Worm (Caenorhabditis elegans): Measurements from ENCODE around the gene nhr-261.

The nhr-261 gene

DNA sequence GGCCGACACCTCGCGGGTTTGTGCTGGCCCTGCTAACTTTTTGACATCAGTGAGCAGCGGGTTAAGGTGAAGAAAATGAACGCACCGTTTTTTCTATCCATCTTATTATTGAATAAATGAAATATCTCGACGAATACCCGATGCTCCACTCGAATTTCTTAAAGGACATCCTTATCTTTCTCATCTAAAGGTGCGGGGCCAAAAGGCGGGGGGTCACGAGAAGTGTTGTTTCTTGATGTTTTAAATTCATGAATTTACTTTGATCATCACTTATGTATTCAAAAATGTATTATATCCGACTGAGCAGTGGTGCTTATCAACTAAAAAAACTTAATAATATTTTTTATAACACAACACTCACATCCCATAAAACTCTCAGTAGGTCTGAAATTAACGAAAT, at the start of gene nhr-261:
Gene nhr-261 (minus strand): TSS at position 101 of the 400 bp plus-strand sequence.
- no peak for TF ChIP-seq unc-62 (GFP tag; optimal IDR thresholded peaks at IDR 0.05)

DNA sequence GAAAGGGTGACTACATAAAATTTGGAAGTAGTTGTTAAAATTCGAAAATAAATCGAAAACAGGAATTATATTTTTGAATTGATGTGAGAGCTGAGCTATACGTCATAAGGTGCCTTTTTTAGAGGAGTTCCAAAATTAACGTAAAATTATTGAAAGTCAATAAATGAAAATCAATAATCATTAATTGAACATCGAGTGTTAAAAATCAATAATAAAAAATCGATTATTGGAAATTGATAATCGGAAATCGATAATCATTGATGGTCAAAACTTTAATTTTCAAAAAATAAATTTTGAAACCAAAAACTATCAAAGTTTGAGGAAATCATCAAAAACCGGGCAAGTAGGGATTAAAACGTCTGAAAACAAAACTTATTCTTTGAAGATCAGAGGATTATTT, 49.1 kb upstream of the nhr-261 start:
- TF ChIP-seq unc-62 (GFP tag; optimal IDR thresholded peaks at IDR 0.05), result no peak

ce11 chrII:3911716-3912115, 47.2 kb upstream of the nhr-261 start, which contains the start of gene F53C3.1:
Gene F53C3.1, plus strand, starts transcription at chrII:3912016.
- TF ChIP-seq unc-62 (GFP tag; optimal IDR thresholded peaks at IDR 0.05), result no peak

- no peak for TF ChIP-seq unc-62 (GFP tag; optimal IDR thresholded peaks at IDR 0.05)
Measured at ce11 chrII:3911284-3911683, 46.7 kb upstream of the nhr-261 start.

DNA sequence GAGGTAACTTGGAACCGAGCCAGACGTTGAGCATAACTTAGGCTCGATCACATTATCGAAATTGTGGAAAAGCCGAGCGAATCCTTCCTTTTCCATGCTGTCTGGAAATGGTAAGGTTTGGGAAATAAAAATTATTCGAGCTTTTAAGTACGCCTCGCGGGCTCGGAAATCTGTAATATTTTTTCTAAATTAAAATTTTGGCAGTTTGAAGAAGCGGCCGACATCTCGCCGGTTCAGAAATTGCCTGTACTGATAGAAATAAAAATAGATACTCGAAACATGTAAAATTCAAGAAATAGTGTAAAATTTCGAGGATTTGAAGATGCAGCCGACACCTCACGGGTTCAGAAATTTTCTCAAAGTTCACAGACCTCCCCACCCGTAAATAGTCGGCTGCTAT, 46.2 kb upstream of the nhr-261 start, which contains the start of gene bcmo-2:
Gene bcmo-2 (minus strand): TSS at position 101 of the 400 bp plus-strand sequence.
- TF ChIP-seq unc-62 (GFP tag; optimal IDR thresholded peaks at IDR 0.05), result no peak

DNA sequence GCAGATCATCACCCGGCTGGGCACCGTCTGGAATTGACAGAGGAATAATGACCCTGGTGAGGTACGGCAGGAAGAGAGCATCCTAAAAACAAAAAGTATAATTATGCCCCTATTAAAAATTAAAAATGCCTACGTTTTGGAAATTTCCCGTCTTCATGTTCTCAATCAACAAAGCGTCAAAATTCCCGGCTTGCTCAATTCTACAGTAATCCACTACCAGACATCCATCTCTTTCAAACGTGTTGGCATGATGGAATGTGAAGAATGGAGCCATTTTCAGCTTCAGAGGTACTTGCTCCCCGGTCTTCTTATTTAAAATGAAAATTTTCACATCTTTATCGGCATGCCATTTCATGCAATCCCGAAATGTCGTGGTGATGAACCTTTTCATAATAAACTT, 44.7 kb upstream of the nhr-261 start:
- no peak for TF ChIP-seq unc-62 (GFP tag; optimal IDR thresholded peaks at IDR 0.05)

ce11 chrII:3908135-3908534, 43.6 kb upstream of the nhr-261 start:
- no peak for TF ChIP-seq unc-62 (GFP tag; optimal IDR thresholded peaks at IDR 0.05)

DNA sequence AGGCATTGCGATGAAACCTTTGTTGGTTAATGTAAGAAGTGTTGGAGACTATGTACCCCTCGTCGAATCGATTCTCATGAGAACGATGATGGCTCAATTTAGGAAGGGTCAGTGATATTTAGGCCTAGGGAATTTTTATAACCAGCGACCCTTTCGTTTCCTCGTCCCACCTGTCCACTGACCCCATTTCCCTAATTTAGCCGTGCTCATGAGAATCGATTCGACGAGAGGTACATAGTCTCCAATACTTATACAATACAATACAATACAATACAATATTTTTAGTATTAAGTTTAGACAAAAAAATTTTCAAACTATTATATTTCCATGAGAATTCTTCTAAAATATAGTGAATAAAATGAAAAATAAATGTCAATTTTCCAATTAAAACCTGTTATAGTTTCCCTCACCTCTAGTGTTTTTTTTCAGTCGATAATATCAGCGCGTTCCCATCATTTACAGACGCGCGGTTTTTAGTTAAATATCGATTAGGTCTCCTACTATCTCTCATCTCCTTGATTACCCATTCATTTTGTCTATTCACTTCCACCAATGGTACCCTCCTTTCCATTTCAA, 42.2 kb upstream of the nhr-261 start, which contains the start of the genes F53C3.11 and fbxb-103:
Gene F53C3.11 (minus strand): TSS at position 101 of the 576 bp plus-strand sequence.
Gene fbxb-103 (plus strand): TSS at position 526 of the 576 bp plus-strand sequence.
- TF ChIP-seq unc-62 (GFP tag; optimal IDR thresholded peaks at IDR 0.05), result no peak

ce11 chrII:3902798-3903197, 38.2 kb upstream of the nhr-261 start, which contains the start of gene F53C3.3:
Gene F53C3.3, plus strand, starts transcription at chrII:3902856.
- TF ChIP-seq unc-62 (GFP tag; optimal IDR thresholded peaks at IDR 0.05), result no peak

DNA sequence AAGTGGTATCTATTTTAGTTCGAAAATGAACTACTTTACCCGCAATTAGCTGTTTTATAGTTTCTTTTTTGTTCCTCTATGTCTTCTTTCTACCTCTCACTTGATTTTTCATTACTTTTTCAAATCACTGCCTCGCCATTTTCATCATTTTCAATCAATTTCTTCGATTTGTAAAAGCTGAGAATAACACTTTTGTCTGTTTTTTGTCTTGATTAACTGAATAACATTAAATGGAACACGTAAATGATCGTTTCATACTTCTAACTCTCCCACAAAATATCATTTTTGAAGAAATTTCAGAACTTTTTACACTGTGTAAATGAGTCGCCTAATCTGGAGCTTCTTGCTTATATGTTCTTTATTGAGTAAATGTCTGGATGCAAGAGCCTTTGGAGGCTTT, 36.6 kb upstream of the nhr-261 start, which contains the start of gene F53C3.4:
Gene F53C3.4 (plus strand): TSS at position 301 of the 400 bp plus-strand sequence.
- no peak for TF ChIP-seq unc-62 (GFP tag; optimal IDR thresholded peaks at IDR 0.05)

ce11 chrII:3897758-3898494, 33.4 kb upstream of the nhr-261 start, which contains the start of gene F53C3.6:
Gene F53C3.6, plus strand, starts transcription at chrII:3898142.
- no peak for TF ChIP-seq unc-62 (GFP tag; optimal IDR thresholded peaks at IDR 0.05)

- no peak for TF ChIP-seq unc-62 (GFP tag; optimal IDR thresholded peaks at IDR 0.05)
Measured at ce11 chrII:3896920-3897319, 32.4 kb upstream of the nhr-261 start.

- no peak for TF ChIP-seq unc-62 (GFP tag; optimal IDR thresholded peaks at IDR 0.05)
Measured at ce11 chrII:3894755-3895154, 30.2 kb upstream of the nhr-261 start, which contains the start of gene F53C3.7. Gene F53C3.7, plus strand, starts transcription at chrII:3895055.

DNA sequence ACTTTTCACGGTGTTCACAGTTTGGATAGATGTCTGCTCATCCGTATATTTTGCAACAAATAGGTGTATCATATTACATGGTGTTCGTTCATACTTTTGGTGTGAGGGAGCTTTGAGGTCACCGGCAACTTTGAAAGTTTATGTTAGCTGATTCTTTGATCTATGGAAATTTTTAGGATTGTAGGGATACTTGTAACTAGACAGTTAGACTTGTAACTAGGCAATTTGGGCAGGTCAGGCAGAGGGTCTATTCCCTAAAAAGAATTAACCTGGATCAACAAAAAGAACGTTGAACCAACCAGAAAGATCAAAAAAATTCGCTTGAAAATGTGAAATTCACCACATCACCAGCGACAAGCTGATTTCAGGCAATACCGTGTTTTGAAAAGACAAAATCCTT, 29.4 kb upstream of the nhr-261 start:
- no peak for TF ChIP-seq unc-62 (GFP tag; optimal IDR thresholded peaks at IDR 0.05)

- no peak for TF ChIP-seq unc-62 (GFP tag; optimal IDR thresholded peaks at IDR 0.05)
Measured at ce11 chrII:3891124-3891523, 26.6 kb upstream of the nhr-261 start, which contains the start of gene F53C3.8. Gene F53C3.8, plus strand, starts transcription at chrII:3891424.

DNA sequence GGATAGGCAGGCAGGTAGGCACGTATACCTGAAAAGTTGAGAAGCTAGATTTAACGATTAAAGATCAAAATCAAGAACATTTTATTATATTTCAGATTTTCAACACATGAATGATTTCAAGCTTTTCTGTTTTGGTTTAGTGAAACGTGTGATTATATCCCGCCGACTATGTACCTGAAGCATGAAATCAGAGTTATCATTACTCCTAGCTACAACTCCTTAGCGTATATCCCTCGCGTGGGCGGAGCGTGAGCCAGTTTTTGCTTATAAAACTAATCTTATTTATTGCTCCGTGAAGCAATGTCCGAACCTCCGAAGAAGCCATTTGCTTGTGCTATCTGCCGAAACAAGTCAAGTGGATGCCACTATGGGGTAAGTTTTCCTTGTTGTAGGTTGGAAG, 15.4 kb upstream of the nhr-261 start, which contains the start of gene nhr-166:
Gene nhr-166 (plus strand): TSS at position 301 of the 400 bp plus-strand sequence.
- TF ChIP-seq unc-62 (GFP tag; optimal IDR thresholded peaks at IDR 0.05), result no peak

- TF ChIP-seq unc-62 (GFP tag; optimal IDR thresholded peaks at IDR 0.05), result no peak
Measured at ce11 chrII:3878330-3878729, 13.8 kb upstream of the nhr-261 start, which contains the start of gene srh-250. Gene srh-250, plus strand, starts transcription at chrII:3878630.
